Fruit fly (Drosophila melanogaster) Kc167 (cell line): ENCODE data around the gene CG4198.

Experiments used
- Myc ChIP-seq: fragments of >200 bp; optimal IDR thresholded peaks from 2 replicates; lab custom pipeline; 2017; ENCODE audit warnings: missing external identifiers
- Sin3A ChIP-seq: fragments of >200 bp; optimal IDR thresholded peaks from 2 replicates; lab custom pipeline; 2018; ENCODE audit warnings: missing external identifiers
- h ChIP-seq: fragments of >200 bp; optimal IDR thresholded peaks from 3 replicates; lab custom pipeline; 2018; ENCODE audit warnings: missing external identifiers
- insv ChIP-seq: fragments of >200 bp; optimal IDR thresholded peaks from 3 replicates; lab custom pipeline; 2018; ENCODE audit warnings: missing external identifiers
- psq ChIP-seq: fragments of >200 bp; optimal IDR thresholded peaks from 2 replicates; lab custom pipeline; 2017; ENCODE audit warnings: missing external identifiers
- ttk ChIP-seq: sonication (Bioruptor generic); optimal IDR thresholded peaks from 2 replicates; lab custom pipeline; 2017; ENCODE audit warnings: missing external identifiers

dm6 chrX:5339970-5340369 lies 26.9 kb downstream of the CG4198 start, which contains the start of gene SK:
- TF ChIP-seq h (lab: Kevin White, UChicago), result no peak
- TF ChIP-seq psq (lab: Kevin White, UChicago), result no peak
- no peak for TF ChIP-seq ttk (lab: Kevin White, UChicago)
- TF ChIP-seq Myc, result no peak
- no peak for TF ChIP-seq Sin3A (lab: Kevin White, UChicago)
- TF ChIP-seq insv, result no peak
